Worm (Caenorhabditis elegans): ENCODE measurements around the gene C50E3.12.

ce11 chrV:7651757-7652156 lies 29.9 kb upstream of the C50E3.12 start, which contains the start of gene srh-234:
- TF ChIP-seq T26A5.8 (tag; optimal IDR thresholded peaks at IDR 0.05) (no peak), nfya-1 (tag; optimal IDR thresholded peaks at IDR 0.05; ENCODE audit: borderline replicate concordance, insufficient read depth) (no peak), pha-4 (tag; optimal IDR thresholded peaks at IDR 0.05) (no peak), akir-1 (GFP tag; optimal IDR thresholded peaks at IDR 0.05) (no peak)
